Worm (Caenorhabditis elegans) whole organism, young adult: ENCODE data around the gene F02C12.1.
A peak's percentile ranks its signal among the peaks of the same experiment; 100 is the strongest.

ENCODE experiments used
- B0261.1 ChIP-seq: sonication (generic microtip); optimal IDR thresholded peaks from 2 replicates; lab custom pipeline; 2016; ENCODE audit warnings: mild to moderate bottlenecking, missing genetic modification characterization, moderate library complexity, missing compliant biosample characterization
- F49E8.2 ChIP-seq: sonication (generic microtip); optimal IDR thresholded peaks from 3 replicates; lab custom pipeline; 2017; ENCODE audit warnings: missing genetic modification characterization, mild to moderate bottlenecking, missing compliant biosample characterization, antibody characterized with exemption, moderate library complexity; ENCODE audit not compliant: insufficient read depth
- F52B5.7 ChIP-seq: sonication (generic microtip); optimal IDR thresholded peaks from 2 replicates; lab custom pipeline; 2016; ENCODE audit warnings: mild to moderate bottlenecking, missing genetic modification characterization, missing compliant biosample characterization
- F57A8.1 ChIP-seq: fragments of 200-800 bp; sonication (Bioruptor generic); optimal IDR thresholded peaks from 2 replicates; lab custom pipeline; 2018; ENCODE audit warnings: mild to moderate bottlenecking, missing genetic modification characterization, moderate library complexity, missing compliant biosample characterization
- T07F8.4 ChIP-seq: sonication (generic microtip); optimal IDR thresholded peaks from 2 replicates; lab custom pipeline; 2016; ENCODE audit warnings: mild to moderate bottlenecking, missing genetic modification characterization, moderate library complexity, missing compliant biosample characterization
- T26A5.8 ChIP-seq: sonication (generic microtip); optimal IDR thresholded peaks from 2 replicates; lab custom pipeline; 2016; ENCODE audit warnings: missing genetic modification characterization, missing compliant biosample characterization
- Y53F4B.3 ChIP-seq: fragments of 200-800 bp; sonication (Bioruptor generic); IDR thresholded peaks from 2 replicates; pipeline ENCODE4 v1.3.6; 2022; ENCODE audit warnings: missing genetic modification reagents, missing genetic modification characterization, missing compliant biosample characterization
- Y53G8AR.9 ChIP-seq: fragments of 200-800 bp; sonication (Bioruptor generic); conservative IDR thresholded peaks from 2 replicates; pipeline ENCODE4 v1.3.6; 2022; ENCODE audit warnings: missing genetic modification reagents, missing genetic modification characterization, missing compliant biosample characterization
- aptf-3 ChIP-seq: fragments of 200-800 bp; sonication (Bioruptor generic); IDR thresholded peaks from 2 replicates; pipeline ENCODE4 v1.3.6; 2022; ENCODE audit warnings: missing genetic modification characterization, missing compliant biosample characterization
- athp-1 ChIP-seq: sonication (generic microtip); optimal IDR thresholded peaks from 2 replicates; lab custom pipeline; 2017; ENCODE audit warnings: mild to moderate bottlenecking, missing genetic modification characterization, missing compliant biosample characterization
- attf-5 ChIP-seq: fragments of 200-800 bp; sonication (Bioruptor generic); optimal IDR thresholded peaks from 2 replicates; lab custom pipeline; 2018; ENCODE audit warnings: mild to moderate bottlenecking, missing genetic modification characterization, missing compliant biosample characterization
- ccch-3 ChIP-seq: fragments of 200-800 bp; sonication (Bioruptor generic); optimal IDR thresholded peaks from 2 replicates; lab custom pipeline; 2018; ENCODE audit warnings: mild to moderate bottlenecking, missing genetic modification characterization, missing compliant biosample characterization
- cebp-1 ChIP-seq, 2 experiments: fragments of 200-800 bp in 1 of 2; sonication (Bioruptor generic) in 1 of 2; sonication (generic microtip) in 1 of 2; IDR thresholded peaks in 1 of 2; optimal IDR thresholded peaks in 1 of 2; 2 replicates each; pipeline versions ENCODE4 v1.3.6 to Lab custom; 2017 to 2022; ENCODE audit warnings: missing compliant biosample characterization in 2 of 2, missing genetic modification characterization in 2 of 2, mild to moderate bottlenecking in 1 of 2, missing genetic modification reagents in 1 of 2, moderate library complexity in 1 of 2
- ceh-100 ChIP-seq: fragments of 200-800 bp; sonication (Bioruptor generic); IDR thresholded peaks from 2 replicates; pipeline ENCODE4 v1.3.6; 2022; ENCODE audit warnings: missing genetic modification reagents, missing genetic modification characterization, missing compliant biosample characterization
- ceh-27 ChIP-seq: fragments of 200-800 bp; sonication (Bioruptor generic); optimal IDR thresholded peaks from 2 replicates; lab custom pipeline; 2018; ENCODE audit warnings: mild to moderate bottlenecking, missing genetic modification characterization, moderate library complexity, missing compliant biosample characterization
- chd-7 ChIP-seq: sonication (generic microtip); optimal IDR thresholded peaks from 2 replicates; lab custom pipeline; 2016; ENCODE audit warnings: mild to moderate bottlenecking, missing genetic modification characterization, moderate library complexity, missing compliant biosample characterization
- die-1 ChIP-seq: sonication (generic microtip); optimal IDR thresholded peaks from 2 replicates; lab custom pipeline; 2016; ENCODE audit warnings: missing genotype, mild to moderate bottlenecking, missing genetic modification characterization, missing compliant biosample characterization
- efl-1 ChIP-seq: fragments of 150-350 bp; optimal IDR thresholded peaks from 2 replicates; lab custom pipeline; 2014; ENCODE audit warnings: missing biosample characterization, missing genetic modification reagents, missing genetic modification characterization
- egl-44 ChIP-seq: fragments of 200-800 bp; sonication (Bioruptor generic); IDR thresholded peaks from 2 replicates; pipeline ENCODE4 v1.3.6; 2022; ENCODE audit warnings: missing genetic modification reagents, missing genetic modification characterization, missing compliant biosample characterization
- egrh-3 ChIP-seq: fragments of 200-800 bp; sonication (Bioruptor generic); IDR thresholded peaks from 2 replicates; pipeline ENCODE4 v1.3.6; 2022; ENCODE audit warnings: missing genetic modification reagents, missing genetic modification characterization, missing compliant biosample characterization
- ets-4 ChIP-seq: fragments of 200-800 bp; sonication (Bioruptor generic); optimal IDR thresholded peaks from 2 replicates; lab custom pipeline; 2018; ENCODE audit warnings: mild to moderate bottlenecking, missing genetic modification characterization, missing compliant biosample characterization
- gei-17 ChIP-seq: fragments of 200-800 bp; sonication (Bioruptor generic); optimal IDR thresholded peaks from 2 replicates; lab custom pipeline; 2018; ENCODE audit warnings: mild to moderate bottlenecking, missing genetic modification characterization, missing compliant biosample characterization
- hmg-1.2 ChIP-seq: fragments of 200-800 bp; sonication (Bioruptor generic); IDR thresholded peaks from 2 replicates; pipeline ENCODE4 v1.3.6; 2022; ENCODE audit warnings: missing genetic modification reagents, missing genetic modification characterization, missing compliant biosample characterization
- hmg-20 ChIP-seq: fragments of 200-800 bp; sonication (Bioruptor generic); IDR thresholded peaks from 2 replicates; pipeline ENCODE4 v1.3.6; 2022; ENCODE audit warnings: missing genetic modification reagents, missing genetic modification characterization, missing compliant biosample characterization
- lin-26 ChIP-seq: fragments of 200-800 bp; sonication (Bioruptor generic); IDR thresholded peaks from 2 replicates; pipeline ENCODE4 v1.3.6; 2022; ENCODE audit warnings: missing genetic modification reagents, missing genetic modification characterization, missing compliant biosample characterization
- lin-35 ChIP-seq, 3 experiments: fragments of 150-350 bp in 2 of 3; sonication (generic microtip) in 1 of 3; optimal IDR thresholded peaks; 2 replicates each; lab custom pipeline; 2014 to 2018; ENCODE audit warnings: missing biosample characterization in 3 of 3, missing genetic modification characterization in 3 of 3, missing genetic modification reagents in 3 of 3
- lir-1 ChIP-seq: fragments of 200-800 bp; sonication (Bioruptor generic); conservative IDR thresholded peaks from 2 replicates; pipeline ENCODE4 v1.3.6; 2022; ENCODE audit warnings: missing genetic modification reagents, missing genetic modification characterization, missing compliant biosample characterization
- lsy-27 ChIP-seq: sonication (generic microtip); optimal IDR thresholded peaks from 2 replicates; lab custom pipeline; 2017; ENCODE audit warnings: missing genetic modification characterization, mild to moderate bottlenecking, missing compliant biosample characterization, antibody characterized with exemption, missing genotype, borderline replicate concordance; ENCODE audit not compliant: insufficient read depth
- mxl-1 ChIP-seq: sonication (generic microtip); optimal IDR thresholded peaks from 2 replicates; lab custom pipeline; 2016; ENCODE audit warnings: missing genetic modification characterization, missing compliant biosample characterization
- nfya-1 ChIP-seq: sonication (generic microtip); optimal IDR thresholded peaks from 2 replicates; lab custom pipeline; 2017; ENCODE audit warnings: antibody characterized with exemption, missing compliant biosample characterization, missing genetic modification characterization, borderline replicate concordance; ENCODE audit not compliant: insufficient read depth
- nhr-179 ChIP-seq: sonication (generic microtip); optimal IDR thresholded peaks from 2 replicates; lab custom pipeline; 2016; ENCODE audit warnings: mild to moderate bottlenecking, missing genetic modification characterization, missing compliant biosample characterization
- nhr-27 ChIP-seq: fragments of 200-800 bp; sonication (Bioruptor generic); optimal IDR thresholded peaks from 2 replicates; lab custom pipeline; 2018; ENCODE audit warnings: mild to moderate bottlenecking, missing genetic modification characterization, moderate library complexity, missing compliant biosample characterization
- nhr-80 ChIP-seq: sonication (generic microtip); optimal IDR thresholded peaks from 2 replicates; lab custom pipeline; 2016; ENCODE audit warnings: missing genetic modification characterization, missing compliant biosample characterization
- nhr-90 ChIP-seq: sonication (generic microtip); optimal IDR thresholded peaks from 2 replicates; lab custom pipeline; 2016; ENCODE audit warnings: missing genotype, mild to moderate bottlenecking, missing genetic modification characterization, missing compliant biosample characterization
- pha-4 ChIP-seq: fragments of 150-350 bp; sonication (generic microtip); optimal IDR thresholded peaks from 2 replicates; lab custom pipeline; 2014; ENCODE audit warnings: missing biosample characterization, missing genetic modification reagents, missing genetic modification characterization
- rec-8 ChIP-seq, 2 experiments: sonication (generic microtip); optimal IDR thresholded peaks; 2 replicates each; lab custom pipeline; 2016; ENCODE audit warnings: mild to moderate bottlenecking in 2 of 2, missing genetic modification characterization in 2 of 2, missing genetic modification reagents in 2 of 2, missing genotype in 2 of 2, missing biosample characterization in 1 of 2, missing compliant biosample characterization in 1 of 2, moderate library complexity in 1 of 2
- rpc-1 ChIP-seq, 2 experiments: fragments of 150-350 bp in 1 of 2; sonication (generic microtip) in 1 of 2; optimal IDR thresholded peaks; 2 replicates each; lab custom pipeline; 2014 to 2018; ENCODE audit warnings: missing biosample characterization in 1 of 2, missing genetic modification characterization in 1 of 2, missing genetic modification reagents in 1 of 2, missing genotype in 1 of 2
- snpc-1.1 ChIP-seq: sonication (generic microtip); optimal IDR thresholded peaks from 2 replicates; lab custom pipeline; 2017; ENCODE audit warnings: missing genetic modification characterization, mild to moderate bottlenecking, missing compliant biosample characterization, antibody characterized with exemption, moderate library complexity, missing genotype, missing genetic modification reagents; ENCODE audit not compliant: insufficient read depth
- snpc-4 ChIP-seq, 5 experiments: fragments of 150-350 bp in 1 of 5; sonication (generic microtip) in 4 of 5; optimal IDR thresholded peaks; 2 replicates each; lab custom pipeline; 2014 to 2018; ENCODE audit warnings: missing genetic modification characterization in 5 of 5, missing biosample characterization in 3 of 5, antibody characterized with exemption in 2 of 5, mild to moderate bottlenecking in 2 of 5, missing compliant biosample characterization in 2 of 5, missing genotype in 2 of 5, moderate library complexity in 2 of 5, missing genetic modification reagents in 1 of 5
- somi-1 ChIP-seq: fragments of 200-800 bp; sonication (Bioruptor generic); optimal IDR thresholded peaks from 2 replicates; lab custom pipeline; 2018; ENCODE audit warnings: mild to moderate bottlenecking, missing genetic modification characterization, missing compliant biosample characterization
- tbp1 ChIP-seq: fragments of 200-800 bp; sonication (Bioruptor generic); optimal IDR thresholded peaks from 2 replicates; lab custom pipeline; 2018; ENCODE audit warnings: mild to moderate bottlenecking, missing genetic modification characterization, missing compliant biosample characterization
- ztf-18 ChIP-seq: sonication (generic microtip); optimal IDR thresholded peaks from 2 replicates; lab custom pipeline; 2016; ENCODE audit warnings: missing genotype, mild to moderate bottlenecking, missing genetic modification characterization, missing compliant biosample characterization
- ztf-25 ChIP-seq: fragments of 200-800 bp; sonication (Bioruptor generic); IDR thresholded peaks from 2 replicates; pipeline ENCODE4 v1.3.6; 2022; ENCODE audit warnings: missing genetic modification reagents, missing genetic modification characterization, missing compliant biosample characterization
- ztf-26 ChIP-seq: sonication (generic microtip); optimal IDR thresholded peaks from 2 replicates; lab custom pipeline; 2017; ENCODE audit warnings: missing genetic modification characterization, missing compliant biosample characterization
- ztf-3 ChIP-seq: fragments of 200-800 bp; sonication (Bioruptor generic); optimal IDR thresholded peaks from 2 replicates; lab custom pipeline; 2018; ENCODE audit warnings: mild to moderate bottlenecking, missing genetic modification characterization, missing compliant biosample characterization
- ztf-6 ChIP-seq: fragments of 200-800 bp; sonication (Bioruptor generic); IDR thresholded peaks from 2 replicates; pipeline ENCODE4 v1.3.6; 2022; ENCODE audit warnings: missing genetic modification reagents, missing genetic modification characterization, missing compliant biosample characterization

F02C12.1 gene

ce11 chrX:13444267-13444666 lies 42.4 kb downstream of the F02C12.1 start:
- TF ChIP-seq ets-4 (no peak), ztf-25 (GFP tag; lab: Robert Waterston, UW) (0 out of 2 replicates have a peak, but pooled peaks have one; percentile 51), nhr-80 (tag; lab: Kevin White, UChicago) (no peak), snpc-1.1 (no peak), B0261.1 (tag; lab: Kevin White, UChicago) (peak; percentile 71), chd-7 (tag; lab: Kevin White, UChicago) (no peak), efl-1 (GFP tag; lab: Kevin White, UChicago) (no peak), F52B5.7 (tag; lab: Kevin White, UChicago) (no peak), egl-44 (GFP tag; lab: Robert Waterston, UW) (no peak), lir-1 (GFP tag; lab: Robert Waterston, UW) (no peak), ccch-3 (GFP tag; lab: Kevin White, UChicago) (no peak), rec-8 (tag; optimal IDR thresholded peaks at IDR 0.05; lab: Kevin White, UChicago) (no peak), ceh-100 (GFP tag; lab: Robert Waterston, UW) (no peak), ceh-27 (GFP tag; lab: Kevin White, UChicago) (no peak), ztf-3 (no peak), cebp-1 (GFP tag; IDR thresholded peaks at IDR 0.05; lab: Robert Waterston, UW) (no peak), cebp-1 (tag; optimal IDR thresholded peaks at IDR 0.05; lab: Kevin White, UChicago) (no peak), hmg-20 (GFP tag; lab: Robert Waterston, UW) (no peak), nhr-179 (tag; lab: Kevin White, UChicago) (no peak), Y53F4B.3 (no peak), attf-5 (GFP tag; lab: Kevin White, UChicago) (no peak), tbp1 (GFP tag; lab: Kevin White, UChicago) (peak; percentile 85), lin-35 (GFP tag; optimal IDR thresholded peaks at IDR 0.05; lab: Kevin White, UChicago) (no peak), ztf-26 (tag; lab: Kevin White, UChicago) (no peak), nfya-1 (tag; lab: Kevin White, UChicago) (no peak), rpc-1 (optimal IDR thresholded peaks at IDR 0.05; lab: Kevin White, UChicago) (peak; percentile 63), rpc-1 (tag; optimal IDR thresholded peaks at IDR 0.05; lab: Kevin White, UChicago) (peak; percentile 84), T07F8.4 (tag; lab: Kevin White, UChicago) (no peak), aptf-3 (GFP tag; lab: Robert Waterston, UW) (no peak), F49E8.2 (tag; lab: Kevin White, UChicago) (no peak), hmg-1.2 (peak; percentile 38; the same call in 1 of the 2 replicates), die-1 (tag; lab: Kevin White, UChicago) (peak; percentile 48), T26A5.8 (tag; lab: Kevin White, UChicago) (no peak), pha-4 (tag; lab: Kevin White, UChicago) (no peak), lin-26 (peak; percentile 59; the same call in 1 of the 2 replicates), gei-17 (GFP tag; lab: Kevin White, UChicago) (no peak), lsy-27 (tag; lab: Kevin White, UChicago) (no peak), nhr-27 (tag; lab: Kevin White, UChicago) (no peak), mxl-1 (tag; lab: Kevin White, UChicago) (no peak), ztf-6 (GFP tag; lab: Robert Waterston, UW) (no peak), nhr-90 (peak; percentile 33), F57A8.1 (GFP tag; lab: Kevin White, UChicago) (no peak), athp-1 (tag; lab: Kevin White, UChicago) (no peak), Y53G8AR.9 (GFP tag; lab: Robert Waterston, UW) (no peak), somi-1 (GFP tag; lab: Kevin White, UChicago) (no peak), egrh-3 (GFP tag; lab: Robert Waterston, UW) (no peak), snpc-4 (GFP tag; optimal IDR thresholded peaks at IDR 0.05; lab: Kevin White, UChicago) (no peak), snpc-4 (tag; optimal IDR thresholded peaks at IDR 0.05; lab: Kevin White, UChicago) (peak in 1 of 4 experiments; percentile 36), ztf-18 (peak; percentile 9)
